Worm (Caenorhabditis elegans): Measurements from ENCODE around the gene srg-11.

DNA sequence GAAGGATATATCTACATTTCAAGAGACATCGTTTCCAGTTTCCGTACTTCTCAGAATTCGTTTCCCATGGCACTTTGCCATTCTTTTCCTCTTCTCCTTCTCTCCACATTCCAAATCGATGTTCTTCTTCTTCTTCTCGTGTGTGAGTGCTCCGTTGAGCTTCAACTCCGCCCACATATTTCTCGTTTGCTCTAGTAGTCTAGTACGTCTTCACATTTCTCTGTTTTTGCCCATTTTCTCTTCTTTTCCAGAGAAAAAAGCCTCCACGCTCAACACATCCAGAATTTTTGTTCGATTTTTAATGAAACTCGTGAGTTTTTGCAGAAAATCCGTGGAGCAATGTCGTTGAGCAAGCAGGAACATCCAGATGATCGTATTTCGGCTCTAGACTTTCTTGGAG is 29.1 kb downstream of the srg-11 start, which contains the start of gene T04A8.18:
- TF ChIP-seq him-1 (tag; optimal IDR thresholded peaks at IDR 0.05) (no peak), W03F9.2 (tag; optimal IDR thresholded peaks at IDR 0.05) (no peak), dao-5 (tag; optimal IDR thresholded peaks at IDR 0.05) (no peak)

Data from whole organism, L4/young adult.